Worm (Caenorhabditis elegans): ENCODE results near the gene F54D10.5.

- TF ChIP-seq dao-5 (tag; optimal IDR thresholded peaks at IDR 0.05) (no peak), W03F9.2 (tag; optimal IDR thresholded peaks at IDR 0.05) (peak; percentile 83), him-1 (tag; optimal IDR thresholded peaks at IDR 0.05) (no peak)
Measured at ce11 chrII:3808104-3808503, at the start of gene F54D10.5.
